Worm (Caenorhabditis elegans): ENCODE measurements around the gene bli-5.

- no peak for TF ChIP-seq ceh-44 (GFP tag; IDR thresholded peaks at IDR 0.05)
- TF ChIP-seq fos-1 (tag; optimal IDR thresholded peaks at IDR 0.05), result no peak
- no peak for TF ChIP-seq mdt-29 (GFP tag; IDR thresholded peaks at IDR 0.05)
- no peak for TF ChIP-seq jun-1 (tag; optimal IDR thresholded peaks at IDR 0.05)
- TF ChIP-seq daf-12 (tag; optimal IDR thresholded peaks at IDR 0.05), result no peak
- TF ChIP-seq lsy-2 (tag; optimal IDR thresholded peaks at IDR 0.05), result no peak
Measured at ce11 chrIII:13393647-13394046, 35.9 kb downstream of the bli-5 start, which contains the start of gene qdpr-1.

Data from whole organism, L4 larva.